Worm (Caenorhabditis elegans) whole organism, early embryonic: ENCODE measurements around the gene srp-2.

Source experiments
- B0310.2 ChIP-seq: sonication (generic microtip); optimal IDR thresholded peaks from 2 replicates; lab custom pipeline; 2016; ENCODE audit warnings: mild to moderate bottlenecking, missing genetic modification characterization, missing compliant biosample characterization
- F13C5.2 ChIP-seq: sonication (generic microtip); optimal IDR thresholded peaks from 2 replicates; lab custom pipeline; 2017; ENCODE audit warnings: mild to moderate bottlenecking, missing genetic modification characterization, inconsistent platforms, missing compliant biosample characterization
- aly-1 ChIP-seq: sonication (generic microtip); optimal IDR thresholded peaks from 2 replicates; lab custom pipeline; 2016; ENCODE audit warnings: missing genetic modification characterization, missing compliant biosample characterization
- ama-1 ChIP-seq: fragments of 150-350 bp; optimal IDR thresholded peaks from 2 replicates; lab custom pipeline; 2014
- ceh-13 ChIP-seq: fragments of 200-800 bp; sonication (Bioruptor generic); optimal IDR thresholded peaks from 2 replicates; lab custom pipeline; 2018; ENCODE audit warnings: mild to moderate bottlenecking, missing genetic modification characterization, missing compliant biosample characterization
- ceh-36 ChIP-seq: sonication (generic microtip); optimal IDR thresholded peaks from 2 replicates; lab custom pipeline; 2016; ENCODE audit warnings: missing genetic modification characterization, inconsistent platforms, missing compliant biosample characterization
- ets-7 ChIP-seq: sonication (generic microtip); optimal IDR thresholded peaks from 2 replicates; lab custom pipeline; 2016; ENCODE audit warnings: missing genotype, missing genetic modification characterization, missing compliant biosample characterization
- flt-1 ChIP-seq: fragments of 200-800 bp; sonication (Bioruptor generic); IDR thresholded peaks from 2 replicates; pipeline ENCODE4 v1.3.6; 2022; ENCODE audit warnings: missing genetic modification characterization, missing compliant biosample characterization
- hmbx-1 ChIP-seq: sonication (generic microtip); optimal IDR thresholded peaks from 2 replicates; lab custom pipeline; 2016; ENCODE audit warnings: mild to moderate bottlenecking, missing genetic modification characterization, missing compliant biosample characterization
- hmg-4 ChIP-seq: fragments of 200-800 bp; sonication (Bioruptor generic); optimal IDR thresholded peaks from 2 replicates; lab custom pipeline; 2018; ENCODE audit warnings: mild to moderate bottlenecking, missing genetic modification characterization, missing compliant biosample characterization
- hnd-1 ChIP-seq: sonication (generic microtip); optimal IDR thresholded peaks from 2 replicates; lab custom pipeline; 2016; ENCODE audit warnings: missing genetic modification characterization, missing compliant biosample characterization
- pes-1 ChIP-seq: fragments of 200-800 bp; sonication (Bioruptor generic); IDR thresholded peaks from 2 replicates; pipeline ENCODE4 v1.3.6; 2022; ENCODE audit warnings: missing genetic modification reagents, missing genetic modification characterization, missing compliant biosample characterization
- scrt-1 ChIP-seq: fragments of 200-800 bp; sonication (Bioruptor generic); IDR thresholded peaks from 2 replicates; pipeline ENCODE4 v1.3.6; 2022; ENCODE audit warnings: missing genetic modification characterization, missing compliant biosample characterization
- sea-1 ChIP-seq: fragments of 200-800 bp; sonication (Bioruptor generic); conservative IDR thresholded peaks from 2 replicates; pipeline ENCODE4 v1.3.6; 2022; ENCODE audit warnings: missing genetic modification characterization, missing compliant biosample characterization
- tbx-11 ChIP-seq: fragments of 200-800 bp; sonication (Bioruptor generic); IDR thresholded peaks from 2 replicates; pipeline ENCODE4 v1.3.6; 2022; ENCODE audit warnings: missing genetic modification characterization, missing compliant biosample characterization
- tbx-37 ChIP-seq: fragments of 200-800 bp; sonication (Bioruptor generic); conservative IDR thresholded peaks from 2 replicates; pipeline ENCODE4 v1.3.6; 2022; ENCODE audit warnings: missing genetic modification reagents, missing genetic modification characterization, missing compliant biosample characterization
- tra-4 ChIP-seq: sonication (generic microtip); optimal IDR thresholded peaks from 2 replicates; lab custom pipeline; 2017; ENCODE audit warnings: missing genetic modification characterization, missing compliant biosample characterization

Gene srp-2

DNA sequence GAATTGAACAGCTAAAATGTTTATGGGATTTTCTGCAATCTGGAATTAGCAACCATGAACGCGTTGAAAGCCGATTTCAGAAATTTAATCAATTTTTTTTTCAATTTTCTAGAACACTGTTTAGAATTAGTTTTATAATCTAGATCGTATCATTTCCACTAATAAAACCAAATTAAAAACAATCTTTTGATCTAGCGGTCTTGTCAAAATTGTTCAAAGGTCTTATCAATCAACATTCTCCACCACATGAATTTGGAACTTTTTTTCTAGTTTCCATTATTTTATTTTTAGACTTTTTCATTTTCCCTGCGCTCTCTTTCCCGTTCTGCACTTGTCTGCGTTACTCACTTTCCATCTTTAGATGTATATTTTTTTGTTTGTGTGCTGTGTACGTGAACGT lies at the start of gene srp-2:
Gene srp-2, plus strand, starts transcription at position 301 of the 400 bp plus-strand sequence.
- TF ChIP-seq tbx-37 (GFP tag; lab: Robert Waterston, UW): no peak
- no peak for TF ChIP-seq flt-1
- TF ChIP-seq hmg-4 (GFP tag; lab: Kevin White, UChicago): no peak
- no peak for TF ChIP-seq ama-1 (lab: Kevin White, UChicago)
- no peak for TF ChIP-seq scrt-1 (GFP tag; lab: Robert Waterston, UW)
- TF ChIP-seq ceh-36 (tag; lab: Kevin White, UChicago): no peak
- no peak for TF ChIP-seq F13C5.2 (tag; lab: Kevin White, UChicago)
- no peak for TF ChIP-seq sea-1
- no peak for TF ChIP-seq tbx-11 (GFP tag; lab: Robert Waterston, UW)
- TF ChIP-seq aly-1: no peak

DNA sequence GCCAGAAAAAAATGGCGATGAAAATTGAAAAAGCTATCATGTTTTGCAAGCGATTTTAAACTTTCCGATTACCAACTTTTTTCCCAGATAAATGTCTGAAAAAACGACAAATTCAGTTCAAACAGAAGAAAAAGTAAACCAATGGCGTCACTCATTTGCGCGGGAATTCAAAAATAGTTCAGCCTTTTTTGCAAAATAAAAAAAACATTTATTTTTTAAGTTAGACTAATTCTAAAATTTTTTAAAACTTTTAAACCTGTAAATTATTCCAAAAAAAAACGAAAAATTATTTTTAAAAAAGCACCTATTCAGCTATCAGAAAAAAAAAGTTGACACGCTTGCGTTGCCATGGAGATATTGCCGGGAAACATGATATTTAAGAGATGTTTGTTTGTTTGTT lies 49.6 kb upstream of the srp-2 start, which contains the start of gene cyp-33C11:
Gene cyp-33C11, minus strand, starts transcription at position 101 of the 400 bp plus-strand sequence.
- TF ChIP-seq ama-1 (lab: Kevin White, UChicago): no peak
- TF ChIP-seq flt-1: no peak
- no peak for TF ChIP-seq pes-1 (GFP tag; lab: Robert Waterston, UW)
- no peak for TF ChIP-seq tra-4 (tag; lab: Kevin White, UChicago)
- TF ChIP-seq scrt-1 (GFP tag; lab: Robert Waterston, UW): no peak
- no peak for TF ChIP-seq ets-7 (tag; lab: Kevin White, UChicago)
- TF ChIP-seq tbx-37 (GFP tag; lab: Robert Waterston, UW): no peak
- TF ChIP-seq ceh-13 (GFP tag; lab: Kevin White, UChicago): no peak
- no peak for TF ChIP-seq B0310.2 (tag; lab: Kevin White, UChicago)
- TF ChIP-seq hmbx-1 (tag; lab: Kevin White, UChicago): no peak
- TF ChIP-seq aly-1: no peak
- TF ChIP-seq sea-1: no peak
- TF ChIP-seq ceh-36 (tag; lab: Kevin White, UChicago): no peak
- no peak for TF ChIP-seq hmg-4 (GFP tag; lab: Kevin White, UChicago)
- TF ChIP-seq F13C5.2 (tag; lab: Kevin White, UChicago): no peak
- no peak for TF ChIP-seq tbx-11 (GFP tag; lab: Robert Waterston, UW)

DNA sequence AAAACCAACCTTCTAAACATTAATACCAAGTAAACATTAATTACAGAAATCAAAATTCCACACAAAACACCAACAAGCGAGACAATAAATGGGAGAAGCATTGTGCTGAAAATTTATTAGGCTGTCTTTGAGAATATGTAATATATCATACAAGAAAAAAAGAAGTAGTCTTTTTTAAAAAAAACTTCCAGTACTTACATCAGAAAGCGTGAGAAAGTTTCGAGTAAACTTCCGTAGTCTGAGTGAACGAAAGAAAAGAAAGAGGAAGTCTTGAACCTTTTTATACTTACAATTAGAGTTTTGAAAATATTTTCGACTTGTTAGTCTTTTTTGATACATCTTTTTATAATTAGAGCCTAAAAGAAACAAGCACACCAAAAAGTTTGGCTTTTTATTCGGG lies 42.7 kb upstream of the srp-2 start, which contains the start of gene srbc-40:
Gene srbc-40, minus strand, starts transcription at position 101 of the 400 bp plus-strand sequence.
- TF ChIP-seq hmbx-1 (tag; lab: Kevin White, UChicago): no peak
- TF ChIP-seq pes-1 (GFP tag; lab: Robert Waterston, UW): no peak
- no peak for TF ChIP-seq F13C5.2 (tag; lab: Kevin White, UChicago)
- no peak for TF ChIP-seq hmg-4 (GFP tag; lab: Kevin White, UChicago)
- TF ChIP-seq ama-1 (lab: Kevin White, UChicago): no peak
- no peak for TF ChIP-seq hnd-1 (tag; lab: Kevin White, UChicago)
- no peak for TF ChIP-seq sea-1
- no peak for TF ChIP-seq tbx-11 (GFP tag; lab: Robert Waterston, UW)
- TF ChIP-seq ceh-36 (tag; lab: Kevin White, UChicago): no peak
- TF ChIP-seq tbx-37 (GFP tag; lab: Robert Waterston, UW): no peak
- no peak for TF ChIP-seq B0310.2 (tag; lab: Kevin White, UChicago)
- TF ChIP-seq aly-1: no peak
- TF ChIP-seq ets-7 (tag; lab: Kevin White, UChicago): no peak
- no peak for TF ChIP-seq tra-4 (tag; lab: Kevin White, UChicago)
- TF ChIP-seq ceh-13 (GFP tag; lab: Kevin White, UChicago): no peak
- no peak for TF ChIP-seq scrt-1 (GFP tag; lab: Robert Waterston, UW)

DNA sequence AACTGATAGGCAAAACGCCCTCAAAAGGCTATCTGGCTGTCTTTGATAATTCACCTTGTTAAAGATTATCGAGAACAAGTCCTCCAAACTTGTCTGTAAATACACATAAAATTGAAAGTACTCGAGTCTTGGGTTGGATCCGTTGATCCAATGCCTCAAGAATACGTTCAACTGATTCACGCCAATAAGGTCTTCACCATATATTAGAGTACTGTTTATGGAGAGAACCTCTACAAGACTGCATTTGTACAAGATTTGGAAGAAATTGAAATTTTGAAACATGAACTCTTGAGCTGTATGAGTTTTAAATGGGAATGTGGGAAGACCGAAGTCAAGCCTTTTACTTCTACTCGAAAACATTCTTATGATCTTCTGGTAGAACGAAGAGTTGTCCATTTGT lies 39.6 kb upstream of the srp-2 start:
- TF ChIP-seq ets-7 (tag; lab: Kevin White, UChicago) (no peak), ceh-13 (GFP tag; lab: Kevin White, UChicago) (no peak), flt-1 (no peak), pes-1 (GFP tag; lab: Robert Waterston, UW) (no peak), B0310.2 (tag; lab: Kevin White, UChicago) (no peak), hnd-1 (tag; lab: Kevin White, UChicago) (no peak), tbx-11 (GFP tag; lab: Robert Waterston, UW) (no peak), ama-1 (lab: Kevin White, UChicago) (no peak), scrt-1 (GFP tag; lab: Robert Waterston, UW) (no peak), hmg-4 (GFP tag; lab: Kevin White, UChicago) (no peak)

DNA sequence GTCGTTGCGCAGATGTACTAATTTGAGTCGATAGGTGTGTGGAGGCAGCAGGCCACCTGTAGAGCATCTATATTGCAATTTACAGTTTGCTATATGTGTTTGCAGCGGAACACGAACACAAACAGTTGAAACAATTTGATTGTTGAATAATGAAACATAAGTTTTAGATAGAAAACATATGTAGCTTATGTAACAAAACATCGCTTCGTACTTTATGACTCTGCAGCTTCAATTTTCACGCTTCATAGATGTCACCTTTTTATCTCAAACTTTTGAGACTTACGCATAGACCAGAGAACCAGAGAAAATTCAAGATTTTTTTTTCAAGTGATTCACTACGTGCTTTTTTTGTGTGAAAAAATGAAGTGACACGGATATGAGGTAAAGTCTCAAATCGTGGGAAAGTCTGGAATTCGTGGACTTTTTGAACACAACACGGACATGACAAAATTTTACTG lies 38.5 kb upstream of the srp-2 start, which contains the start of gene fbxb-72:
Gene fbxb-72, minus strand, starts transcription at position 58 of the 458 bp plus-strand sequence.
- no peak for TF ChIP-seq sea-1
- no peak for TF ChIP-seq ceh-36 (tag; lab: Kevin White, UChicago)

DNA sequence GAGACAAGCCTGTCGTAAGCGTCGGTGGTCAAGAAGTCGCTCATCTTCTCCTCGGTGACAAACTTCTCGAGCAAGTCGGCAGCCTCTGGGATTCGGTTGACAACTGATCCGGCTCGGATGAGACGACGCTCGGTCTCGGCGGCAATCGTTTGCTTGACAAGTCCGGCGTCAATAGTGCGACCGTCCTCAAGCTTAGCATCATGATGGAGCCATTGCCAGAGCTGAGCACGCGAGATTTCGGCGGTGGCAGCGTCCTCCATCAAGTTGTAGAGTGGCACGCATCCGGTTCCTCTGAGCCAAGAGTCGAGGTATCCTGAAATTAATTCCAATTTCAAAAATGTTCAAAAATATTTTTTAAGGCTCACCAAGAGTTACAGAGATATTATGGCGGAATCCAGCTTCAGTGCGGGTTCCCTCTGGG lies 38.0 kb upstream of the srp-2 start:
- TF ChIP-seq sea-1 (no peak), F13C5.2 (tag; lab: Kevin White, UChicago) (no peak)

DNA sequence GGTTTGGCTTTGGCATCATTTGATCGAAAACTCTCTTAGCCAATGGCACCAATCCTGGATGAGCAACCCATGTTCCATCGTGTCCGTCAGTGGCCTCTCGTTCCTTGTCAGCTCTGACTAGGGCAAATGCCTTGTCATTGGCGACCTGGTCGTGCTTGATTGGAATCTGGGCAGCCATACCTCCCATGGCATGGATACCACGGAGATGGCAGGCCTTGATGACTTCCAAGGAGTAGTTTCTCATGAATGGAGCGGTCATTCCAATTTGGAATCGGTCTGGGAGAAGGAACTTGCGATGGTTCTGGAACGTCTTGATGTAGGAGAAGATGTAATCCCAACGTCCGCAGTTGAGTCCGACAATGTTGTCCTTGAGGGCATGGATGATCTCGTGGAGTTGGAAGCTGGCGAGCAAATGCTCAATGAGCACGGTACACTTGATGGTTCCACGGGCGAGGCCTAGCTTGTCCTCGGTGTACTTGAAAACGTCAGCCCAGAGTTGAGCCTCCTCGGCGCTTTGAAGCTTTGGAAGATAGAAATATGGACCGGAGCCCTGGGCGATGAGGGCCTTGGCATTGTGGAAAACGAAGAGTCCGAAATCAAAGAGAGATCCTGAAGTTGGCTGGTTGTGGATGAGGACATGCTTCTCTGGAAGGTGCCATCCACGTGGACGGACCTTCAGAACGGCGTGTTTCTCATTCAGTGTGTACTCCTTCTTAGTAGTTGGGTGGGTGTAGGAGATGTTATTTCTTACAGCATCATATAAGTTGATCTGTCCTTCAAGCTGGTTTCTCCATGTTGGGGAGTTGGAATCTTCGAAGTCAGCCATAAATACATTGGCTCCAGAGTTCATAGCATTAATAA lies 37.3 kb upstream of the srp-2 start:
- TF ChIP-seq ama-1 (lab: Kevin White, UChicago) (no peak), aly-1 (no peak), hnd-1 (tag; lab: Kevin White, UChicago) (no peak)
